Fruit fly (Drosophila melanogaster): ENCODE data around the gene miple1.

miple1 gene

dm6 chr3L:247482-248225, 19.4 kb upstream of the miple1 start, which contains the start of gene mthl14:
Gene mthl14, plus strand, starts transcription at chr3L:247491.
- TF ChIP-seq insv (optimal IDR thresholded peaks at IDR 0.05) (no peak), Sin3A (optimal IDR thresholded peaks at IDR 0.05) (no peak), ttk (optimal IDR thresholded peaks at IDR 0.05) (no peak), Myc (optimal IDR thresholded peaks at IDR 0.05) (no peak), h (optimal IDR thresholded peaks at IDR 0.05) (no peak), psq (optimal IDR thresholded peaks at IDR 0.05) (no peak)

dm6 chr3L:248226-248758, 18.8 kb upstream of the miple1 start:
- TF ChIP-seq Sin3A (optimal IDR thresholded peaks at IDR 0.05), result no peak
- no peak for TF ChIP-seq Myc (optimal IDR thresholded peaks at IDR 0.05)
- TF ChIP-seq h (optimal IDR thresholded peaks at IDR 0.05), result no peak
- TF ChIP-seq psq (optimal IDR thresholded peaks at IDR 0.05), result no peak
- TF ChIP-seq insv (optimal IDR thresholded peaks at IDR 0.05), result no peak
- no peak for TF ChIP-seq ttk (optimal IDR thresholded peaks at IDR 0.05)

- no peak for TF ChIP-seq Myc (optimal IDR thresholded peaks at IDR 0.05)
- TF ChIP-seq h (optimal IDR thresholded peaks at IDR 0.05), result no peak
- TF ChIP-seq psq (optimal IDR thresholded peaks at IDR 0.05), result no peak
- TF ChIP-seq ttk (optimal IDR thresholded peaks at IDR 0.05), result no peak
- no peak for TF ChIP-seq insv (optimal IDR thresholded peaks at IDR 0.05)
- TF ChIP-seq Sin3A (optimal IDR thresholded peaks at IDR 0.05), result no peak
Measured at dm6 chr3L:257618-258475, 9.3 kb upstream of the miple1 start, which contains the start of the genes DIP2 and wac. Gene DIP2, minus strand, starts transcription at chr3L:257954. Gene wac, plus strand, starts transcription at chr3L:258176.

- no peak for TF ChIP-seq ttk (optimal IDR thresholded peaks at IDR 0.05)
- no peak for TF ChIP-seq h (optimal IDR thresholded peaks at IDR 0.05)
- TF ChIP-seq insv (optimal IDR thresholded peaks at IDR 0.05), result no peak
- TF ChIP-seq Sin3A (optimal IDR thresholded peaks at IDR 0.05), result no peak
- no peak for TF ChIP-seq psq (optimal IDR thresholded peaks at IDR 0.05)
- no peak for TF ChIP-seq Myc (optimal IDR thresholded peaks at IDR 0.05)
Measured at dm6 chr3L:262724-263177, 4.3 kb upstream of the miple1 start.

dm6 chr3L:263500-264377, 3.4 kb upstream of the miple1 start:
- TF ChIP-seq h (optimal IDR thresholded peaks at IDR 0.05), result no peak
- TF ChIP-seq psq (optimal IDR thresholded peaks at IDR 0.05), result no peak
- TF ChIP-seq insv (optimal IDR thresholded peaks at IDR 0.05), result no peak
- no peak for TF ChIP-seq Sin3A (optimal IDR thresholded peaks at IDR 0.05)
- no peak for TF ChIP-seq ttk (optimal IDR thresholded peaks at IDR 0.05)
- no peak for TF ChIP-seq Myc (optimal IDR thresholded peaks at IDR 0.05)

dm6 chr3L:264378-265151, 2.5 kb upstream of the miple1 start, which contains the start of the genes Tudor-SN and mRpL17:
Gene Tudor-SN, minus strand, starts transcription at chr3L:264380.
Gene mRpL17, plus strand, starts transcription at chr3L:264779.
- TF ChIP-seq h (optimal IDR thresholded peaks at IDR 0.05) (no peak), insv (optimal IDR thresholded peaks at IDR 0.05) (no peak), psq (optimal IDR thresholded peaks at IDR 0.05) (no peak), Sin3A (optimal IDR thresholded peaks at IDR 0.05) (no peak), ttk (optimal IDR thresholded peaks at IDR 0.05) (no peak), Myc (optimal IDR thresholded peaks at IDR 0.05) (no peak)

dm6 chr3L:265808-266207, 1.3 kb upstream of the miple1 start, which contains the start of gene CG34263:
Gene CG34263, minus strand, starts transcription at chr3L:265908.
- TF ChIP-seq ttk (optimal IDR thresholded peaks at IDR 0.05) (no peak), Myc (optimal IDR thresholded peaks at IDR 0.05) (no peak), insv (optimal IDR thresholded peaks at IDR 0.05) (no peak), psq (optimal IDR thresholded peaks at IDR 0.05) (no peak), Sin3A (optimal IDR thresholded peaks at IDR 0.05) (no peak), h (optimal IDR thresholded peaks at IDR 0.05) (no peak)

dm6 chr3L:267618-268017, 519 bp downstream of the miple1 start:
- TF ChIP-seq insv (optimal IDR thresholded peaks at IDR 0.05) (no peak), Sin3A (optimal IDR thresholded peaks at IDR 0.05) (no peak), Myc (optimal IDR thresholded peaks at IDR 0.05) (no peak), h (optimal IDR thresholded peaks at IDR 0.05) (no peak), psq (optimal IDR thresholded peaks at IDR 0.05) (no peak), ttk (optimal IDR thresholded peaks at IDR 0.05) (no peak)

- no peak for TF ChIP-seq psq (optimal IDR thresholded peaks at IDR 0.05)
- no peak for TF ChIP-seq ttk (optimal IDR thresholded peaks at IDR 0.05)
- no peak for TF ChIP-seq h (optimal IDR thresholded peaks at IDR 0.05)
- no peak for TF ChIP-seq Myc (optimal IDR thresholded peaks at IDR 0.05)
- TF ChIP-seq insv (optimal IDR thresholded peaks at IDR 0.05), result no peak
- no peak for TF ChIP-seq Sin3A (optimal IDR thresholded peaks at IDR 0.05)
Measured at dm6 chr3L:270760-271500, 3.8 kb downstream of the miple1 start, which contains the start of gene miple2. Gene miple2, plus strand, starts transcription at chr3L:271200.

Measured in Kc167 (cell line).